Worm (Caenorhabditis elegans) whole organism, young adult: ENCODE results near the gene B0416.11.

Experiments used
- B0261.1 ChIP-seq: sonication (generic microtip); optimal IDR thresholded peaks from 2 replicates; lab custom pipeline; 2016; ENCODE audit warnings: mild to moderate bottlenecking, missing genetic modification characterization, moderate library complexity, missing compliant biosample characterization
- C06A6.2 ChIP-seq: fragments of 200-800 bp; sonication (Bioruptor generic); conservative IDR thresholded peaks from 2 replicates; pipeline ENCODE4 v1.3.6; 2022; ENCODE audit warnings: missing genetic modification characterization, missing compliant biosample characterization
- F23B12.7 ChIP-seq: sonication (generic microtip); optimal IDR thresholded peaks from 2 replicates; lab custom pipeline; 2017; ENCODE audit warnings: missing genetic modification characterization, mild to moderate bottlenecking, missing compliant biosample characterization, antibody characterized with exemption, moderate library complexity; ENCODE audit not compliant: insufficient read depth
- F33H1.4 ChIP-seq: fragments of 200-800 bp; sonication (Bioruptor generic); IDR thresholded peaks from 2 replicates; pipeline ENCODE4 v1.3.6; 2022; ENCODE audit warnings: missing genetic modification reagents, missing genetic modification characterization, missing compliant biosample characterization
- F37B4.10 ChIP-seq: fragments of 200-800 bp; sonication (Bioruptor generic); IDR thresholded peaks from 2 replicates; pipeline ENCODE4 v1.3.6; 2022; ENCODE audit warnings: missing genetic modification characterization, missing compliant biosample characterization
- K12H6.12 ChIP-seq: fragments of 200-800 bp; sonication (Bioruptor generic); optimal IDR thresholded peaks from 2 replicates; lab custom pipeline; 2018; ENCODE audit warnings: mild to moderate bottlenecking, missing genetic modification characterization, missing compliant biosample characterization
- T07F8.4 ChIP-seq: sonication (generic microtip); optimal IDR thresholded peaks from 2 replicates; lab custom pipeline; 2016; ENCODE audit warnings: mild to moderate bottlenecking, missing genetic modification characterization, moderate library complexity, missing compliant biosample characterization
- T26A5.8 ChIP-seq: sonication (generic microtip); optimal IDR thresholded peaks from 2 replicates; lab custom pipeline; 2016; ENCODE audit warnings: missing genetic modification characterization, missing compliant biosample characterization
- Y56A3A.18 ChIP-seq: fragments of 200-800 bp; sonication (Bioruptor generic); IDR thresholded peaks from 2 replicates; pipeline ENCODE4 v1.3.6; 2022; ENCODE audit warnings: missing genetic modification reagents, missing genetic modification characterization, missing compliant biosample characterization
- aptf-2 ChIP-seq: fragments of 200-800 bp; sonication (Bioruptor generic); conservative IDR thresholded peaks from 2 replicates; pipeline ENCODE4 v1.3.6; 2022; ENCODE audit warnings: missing genetic modification reagents, missing genetic modification characterization, missing compliant biosample characterization
- atf-7 ChIP-seq: sonication (generic microtip); optimal IDR thresholded peaks from 2 replicates; lab custom pipeline; 2017; ENCODE audit warnings: mild to moderate bottlenecking, missing genetic modification characterization, missing compliant biosample characterization
- ceh-100 ChIP-seq: fragments of 200-800 bp; sonication (Bioruptor generic); IDR thresholded peaks from 2 replicates; pipeline ENCODE4 v1.3.6; 2022; ENCODE audit warnings: missing genetic modification reagents, missing genetic modification characterization, missing compliant biosample characterization
- ceh-40 ChIP-seq: fragments of 200-800 bp; sonication (Bioruptor generic); IDR thresholded peaks from 2 replicates; pipeline ENCODE4 v1.3.6; 2022; ENCODE audit warnings: missing genetic modification characterization, missing compliant biosample characterization
- chd-7 ChIP-seq: sonication (generic microtip); optimal IDR thresholded peaks from 2 replicates; lab custom pipeline; 2016; ENCODE audit warnings: mild to moderate bottlenecking, missing genetic modification characterization, moderate library complexity, missing compliant biosample characterization
- die-1 ChIP-seq: sonication (generic microtip); optimal IDR thresholded peaks from 2 replicates; lab custom pipeline; 2016; ENCODE audit warnings: missing genotype, mild to moderate bottlenecking, missing genetic modification characterization, missing compliant biosample characterization
- egl-18 ChIP-seq: fragments of 200-800 bp; sonication (Bioruptor generic); IDR thresholded peaks from 2 replicates; pipeline ENCODE4 v1.3.6; 2022; ENCODE audit warnings: missing genetic modification reagents, missing genetic modification characterization, missing compliant biosample characterization
- egrh-3 ChIP-seq: fragments of 200-800 bp; sonication (Bioruptor generic); IDR thresholded peaks from 2 replicates; pipeline ENCODE4 v1.3.6; 2022; ENCODE audit warnings: missing genetic modification reagents, missing genetic modification characterization, missing compliant biosample characterization
- ekl-4 ChIP-seq: fragments of 200-800 bp; sonication (Bioruptor generic); IDR thresholded peaks from 2 replicates; pipeline ENCODE4 v1.3.6; 2022; ENCODE audit warnings: missing genetic modification reagents, missing genetic modification characterization, missing compliant biosample characterization
- fkh-3 ChIP-seq: sonication (generic microtip); optimal IDR thresholded peaks from 2 replicates; lab custom pipeline; 2016; ENCODE audit warnings: mild to moderate bottlenecking, missing genetic modification characterization, missing compliant biosample characterization
- hlh-12 ChIP-seq: sonication (generic microtip); optimal IDR thresholded peaks from 2 replicates; lab custom pipeline; 2016; ENCODE audit warnings: missing genetic modification characterization, missing compliant biosample characterization
- hlh-26 ChIP-seq: fragments of 200-800 bp; sonication (Bioruptor generic); conservative IDR thresholded peaks from 2 replicates; pipeline ENCODE4 v1.3.6; 2022; ENCODE audit warnings: missing genetic modification reagents, missing genetic modification characterization, missing compliant biosample characterization
- hrde-1 ChIP-seq: sonication (generic microtip); optimal IDR thresholded peaks from 2 replicates; lab custom pipeline; 2016; ENCODE audit warnings: missing genetic modification characterization, mild to moderate bottlenecking, missing compliant biosample characterization, moderate library complexity, missing genotype, missing genetic modification reagents, borderline replicate concordance
- lin-54 ChIP-seq: fragments of 200-800 bp; sonication (Bioruptor generic); optimal IDR thresholded peaks from 2 replicates; lab custom pipeline; 2018; ENCODE audit warnings: mild to moderate bottlenecking, missing genetic modification characterization, missing compliant biosample characterization
- madf-10 ChIP-seq: sonication (generic microtip); optimal IDR thresholded peaks from 2 replicates; lab custom pipeline; 2016; ENCODE audit warnings: mild to moderate bottlenecking, missing genetic modification characterization, missing compliant biosample characterization
- madf-6 ChIP-seq: fragments of 200-800 bp; sonication (Bioruptor generic); IDR thresholded peaks from 2 replicates; pipeline ENCODE4 v1.3.6; 2022; ENCODE audit warnings: missing genetic modification reagents, missing genetic modification characterization, missing compliant biosample characterization
- madf-8 ChIP-seq: fragments of 200-800 bp; sonication (Bioruptor generic); conservative IDR thresholded peaks from 2 replicates; pipeline ENCODE4 v1.3.6; 2022; ENCODE audit warnings: missing genetic modification reagents, missing genetic modification characterization, missing compliant biosample characterization
- nfya-2 ChIP-seq: fragments of 200-800 bp; sonication (Bioruptor generic); IDR thresholded peaks from 2 replicates; pipeline ENCODE4 v1.3.6; 2022; ENCODE audit warnings: missing genetic modification reagents, missing genetic modification characterization, missing compliant biosample characterization
- nhr-120 ChIP-seq: fragments of 200-800 bp; sonication (Bioruptor generic); IDR thresholded peaks from 2 replicates; pipeline ENCODE4 v1.3.6; 2022; ENCODE audit warnings: missing genetic modification characterization, missing compliant biosample characterization
- rec-8 ChIP-seq, 2 experiments: sonication (generic microtip); optimal IDR thresholded peaks; 2 replicates each; lab custom pipeline; 2016; ENCODE audit warnings: mild to moderate bottlenecking in 2 of 2, missing genetic modification characterization in 2 of 2, missing genetic modification reagents in 2 of 2, missing genotype in 2 of 2, missing biosample characterization in 1 of 2, missing compliant biosample characterization in 1 of 2, moderate library complexity in 1 of 2
- rpc-1 ChIP-seq, 2 experiments: fragments of 150-350 bp in 1 of 2; sonication (generic microtip) in 1 of 2; optimal IDR thresholded peaks; 2 replicates each; lab custom pipeline; 2014 to 2018; ENCODE audit warnings: missing biosample characterization in 1 of 2, missing genetic modification characterization in 1 of 2, missing genetic modification reagents in 1 of 2, missing genotype in 1 of 2
- sdz-38 ChIP-seq: sonication (generic microtip); optimal IDR thresholded peaks from 2 replicates; lab custom pipeline; 2016; ENCODE audit warnings: missing genotype, missing genetic modification characterization, missing compliant biosample characterization
- sea-2 ChIP-seq: fragments of 200-800 bp; sonication (Bioruptor generic); IDR thresholded peaks from 2 replicates; pipeline ENCODE4 v1.3.6; 2022; ENCODE audit warnings: missing genetic modification characterization, missing compliant biosample characterization
- snpc-3.4 ChIP-seq: sonication (generic microtip); optimal IDR thresholded peaks from 2 replicates; lab custom pipeline; 2017; ENCODE audit warnings: missing genetic modification characterization, mild to moderate bottlenecking, missing compliant biosample characterization, antibody characterized with exemption, moderate library complexity, missing genotype, missing genetic modification reagents
- somi-1 ChIP-seq: fragments of 200-800 bp; sonication (Bioruptor generic); optimal IDR thresholded peaks from 2 replicates; lab custom pipeline; 2018; ENCODE audit warnings: mild to moderate bottlenecking, missing genetic modification characterization, missing compliant biosample characterization
- tbp1 ChIP-seq: fragments of 200-800 bp; sonication (Bioruptor generic); optimal IDR thresholded peaks from 2 replicates; lab custom pipeline; 2018; ENCODE audit warnings: mild to moderate bottlenecking, missing genetic modification characterization, missing compliant biosample characterization
- unc-62 ChIP-seq: fragments of 150-350 bp; optimal IDR thresholded peaks from 2 replicates; lab custom pipeline; 2014; ENCODE audit warnings: missing biosample characterization, missing genetic modification reagents, missing genetic modification characterization
- zim-3 ChIP-seq: sonication (generic microtip); optimal IDR thresholded peaks from 2 replicates; lab custom pipeline; 2017; ENCODE audit warnings: mild to moderate bottlenecking, missing genetic modification characterization, moderate library complexity, missing compliant biosample characterization
- ztf-26 ChIP-seq: sonication (generic microtip); optimal IDR thresholded peaks from 2 replicates; lab custom pipeline; 2017; ENCODE audit warnings: missing genetic modification characterization, missing compliant biosample characterization
- ztf-3 ChIP-seq: fragments of 200-800 bp; sonication (Bioruptor generic); optimal IDR thresholded peaks from 2 replicates; lab custom pipeline; 2018; ENCODE audit warnings: mild to moderate bottlenecking, missing genetic modification characterization, missing compliant biosample characterization

B0416.11 gene

ce11 chrX:9255993-9256392, 26.9 kb downstream of the B0416.11 start:
- TF ChIP-seq egl-18 (GFP tag; lab: Robert Waterston, UW), result no peak
- TF ChIP-seq chd-7 (tag; lab: Kevin White, UChicago), result no peak
- TF ChIP-seq nhr-120 (GFP tag; lab: Robert Waterston, UW), result no peak
- no peak for TF ChIP-seq aptf-2 (GFP tag; lab: Robert Waterston, UW)

DNA sequence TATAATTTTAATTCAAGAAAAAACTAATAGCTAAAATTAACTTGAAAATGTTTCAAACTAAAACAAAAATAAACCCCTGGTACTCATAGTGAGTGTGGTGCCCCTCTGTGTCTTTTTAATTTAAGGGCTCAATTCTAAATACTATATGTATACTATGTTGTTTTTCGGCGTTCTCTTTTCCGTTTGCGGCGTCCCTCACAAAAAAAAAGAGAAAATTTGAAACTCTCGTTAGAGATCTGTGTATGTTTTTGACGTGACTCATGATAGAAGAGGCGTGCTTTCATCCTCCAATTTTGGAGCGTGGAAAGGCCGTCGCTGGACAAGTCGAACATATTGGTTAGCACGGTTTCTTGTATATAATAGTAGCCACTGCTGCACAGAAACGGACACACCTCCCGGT, 31.4 kb downstream of the B0416.11 start, which contains the start of gene pes-8:
Gene pes-8, plus strand, starts transcription at position 301 of the 400 bp plus-strand sequence.
- no peak for TF ChIP-seq ztf-3 (GFP tag; lab: Kevin White, UChicago)
- TF ChIP-seq unc-62 (GFP tag; lab: Kevin White, UChicago), result no peak

DNA sequence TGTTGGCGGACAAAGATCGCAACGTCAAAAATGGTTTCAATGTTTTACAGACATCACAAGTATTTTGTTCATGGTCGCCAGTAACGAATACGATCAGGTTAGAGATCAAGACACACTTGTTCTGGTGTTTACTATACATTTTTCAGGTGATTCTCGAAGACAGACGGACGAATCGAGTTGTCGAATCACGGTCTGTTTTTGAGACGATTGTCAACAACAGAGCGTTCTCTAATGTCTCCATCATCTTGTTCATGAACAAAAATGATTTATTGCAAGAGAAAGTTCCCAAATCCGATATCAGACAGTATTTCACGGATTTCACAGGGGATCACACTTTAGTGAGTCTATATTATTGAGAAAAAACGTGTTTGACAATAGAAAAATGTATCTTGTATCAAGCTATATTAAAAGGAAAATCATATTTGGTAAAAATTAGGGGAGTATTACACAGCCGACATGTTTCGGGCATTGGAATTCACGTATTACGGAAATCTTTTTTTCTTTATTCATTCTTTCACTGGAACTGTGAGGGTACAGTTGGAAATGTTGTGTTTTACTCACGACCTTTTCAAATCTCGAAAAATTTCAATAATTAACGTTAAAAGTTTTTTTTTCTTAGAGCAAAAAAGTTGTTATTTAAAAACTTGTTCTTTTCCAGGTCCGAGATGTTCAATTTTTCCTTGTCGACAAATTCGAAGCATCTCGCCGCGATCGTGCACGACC, 34.7 kb downstream of the B0416.11 start:
- TF ChIP-seq madf-8 (GFP tag; lab: Robert Waterston, UW) (no peak), somi-1 (GFP tag; lab: Kevin White, UChicago) (peak; percentile 16)

ce11 chrX:9246625-9247024, 36.3 kb downstream of the B0416.11 start:
- TF ChIP-seq nhr-120 (GFP tag; lab: Robert Waterston, UW) (no peak), T26A5.8 (tag; lab: Kevin White, UChicago) (no peak), C06A6.2 (GFP tag; lab: Robert Waterston, UW) (no peak), sdz-38 (tag; lab: Kevin White, UChicago) (no peak), zim-3 (tag; lab: Kevin White, UChicago) (no peak), nfya-2 (GFP tag; lab: Robert Waterston, UW) (no peak), egrh-3 (no peak), ceh-100 (GFP tag; lab: Robert Waterston, UW) (no peak), F23B12.7 (tag; lab: Kevin White, UChicago) (no peak), hrde-1 (tag; lab: Kevin White, UChicago) (no peak), B0261.1 (tag; lab: Kevin White, UChicago) (no peak), atf-7 (tag; lab: Kevin White, UChicago) (no peak), ceh-40 (GFP tag; lab: Robert Waterston, UW) (no peak), hlh-26 (GFP tag; lab: Robert Waterston, UW) (no peak), F33H1.4 (GFP tag; lab: Robert Waterston, UW) (no peak), ztf-26 (tag; lab: Kevin White, UChicago) (no peak), hlh-12 (no peak)

DNA sequence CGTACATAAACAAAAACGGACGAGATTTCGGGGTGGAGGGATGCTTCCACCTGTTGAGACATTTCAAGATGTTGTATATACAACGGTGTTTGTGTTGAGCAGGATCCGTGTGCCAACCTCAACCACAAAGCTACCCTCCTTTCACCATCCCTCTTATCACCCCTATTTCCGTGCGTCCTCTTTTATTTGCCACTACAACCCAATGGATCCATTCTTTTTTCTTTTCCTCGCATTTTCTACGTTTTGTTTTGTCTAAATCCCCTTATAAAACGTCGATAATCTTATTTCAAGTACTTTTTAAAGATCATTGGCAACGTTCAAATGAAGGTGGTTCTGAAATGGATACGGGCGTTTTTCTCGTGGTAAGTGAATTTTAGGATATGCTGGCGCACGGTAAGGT, 39.7 kb downstream of the B0416.11 start, which contains the start of gene gpa-12:
Gene gpa-12, plus strand, starts transcription at position 301 of the 400 bp plus-strand sequence.
- TF ChIP-seq K12H6.12 (no peak), ekl-4 (GFP tag; lab: Robert Waterston, UW) (no peak), tbp1 (no peak), lin-54 (GFP tag; lab: Kevin White, UChicago) (no peak), sea-2 (GFP tag; lab: Robert Waterston, UW) (no peak), die-1 (tag; lab: Kevin White, UChicago) (no peak)

DNA sequence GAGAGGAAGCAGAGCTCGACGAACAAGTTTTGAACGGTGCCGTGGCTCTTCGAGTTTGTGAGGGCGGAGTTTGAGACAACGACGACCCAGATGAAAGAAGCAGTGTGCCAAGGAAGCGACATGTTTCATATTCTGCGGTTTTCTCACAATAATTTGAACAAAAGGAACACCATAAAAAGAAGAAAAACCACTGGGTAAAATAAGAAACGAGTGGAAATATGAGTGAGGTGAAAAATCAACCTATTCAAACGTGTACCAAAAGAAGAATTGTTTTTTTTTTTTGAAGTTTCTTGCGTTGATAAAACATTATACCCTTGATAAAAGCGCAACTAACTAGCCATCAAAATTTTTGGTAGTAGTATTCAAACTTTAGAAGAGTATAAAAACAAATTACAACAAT, 40.8 kb downstream of the B0416.11 start, which contains the start of gene lgc-4:
Gene lgc-4, minus strand, starts transcription at position 101 of the 400 bp plus-strand sequence.
- TF ChIP-seq F37B4.10 (GFP tag; lab: Robert Waterston, UW) (no peak), rec-8 (tag; optimal IDR thresholded peaks at IDR 0.05; lab: Kevin White, UChicago) (no peak), snpc-3.4 (tag; lab: Kevin White, UChicago) (no peak), rpc-1 (optimal IDR thresholded peaks at IDR 0.05; lab: Kevin White, UChicago) (no peak), rpc-1 (tag; optimal IDR thresholded peaks at IDR 0.05; lab: Kevin White, UChicago) (no peak), Y56A3A.18 (GFP tag; lab: Robert Waterston, UW) (no peak), fkh-3 (no peak), madf-10 (tag; lab: Kevin White, UChicago) (no peak), sea-2 (GFP tag; lab: Robert Waterston, UW) (no peak), madf-6 (no peak), ztf-26 (tag; lab: Kevin White, UChicago) (no peak), T07F8.4 (tag; lab: Kevin White, UChicago) (no peak)
